Fruit fly (Drosophila melanogaster) whole organism, embryonic: ENCODE results near the gene CG17121.

Experiments
- Adf1 ChIP-seq: fragments of 200-800 bp; sonication (Bioruptor generic); IDR thresholded peaks from 2 replicates; pipeline ENCODE4 v1.3.6; 2022; ENCODE audit warnings: missing biosample characterization, missing genetic modification characterization
- B-H2 ChIP-seq: fragments of 200-800 bp; sonication (Bioruptor generic); optimal IDR thresholded peaks from 2 replicates; lab custom pipeline; 2018; ENCODE audit warnings: missing biosample characterization, mild to moderate bottlenecking, missing genetic modification characterization
- CG10147 ChIP-seq: fragments of 200-800 bp; sonication (Bioruptor generic); optimal IDR thresholded peaks from 2 replicates; lab custom pipeline; 2019; ENCODE audit warnings: missing biosample characterization, mild to moderate bottlenecking, missing genetic modification characterization, moderate library complexity
- CG10321 ChIP-seq: fragments of 200-800 bp; sonication (Bioruptor generic); IDR thresholded peaks from 2 replicates; pipeline ENCODE4 v1.3.6; 2022; ENCODE audit warnings: missing biosample characterization, missing genetic modification characterization
- CG10959 ChIP-seq: fragments of 200-800 bp; sonication (Bioruptor generic); IDR thresholded peaks from 2 replicates; pipeline ENCODE4 v1.3.6; 2022; ENCODE audit warnings: missing biosample characterization, missing genetic modification characterization
- CG11456 ChIP-seq: fragments of 200-800 bp; sonication (Bioruptor generic); IDR thresholded peaks from 3 replicates; pipeline ENCODE4 v1.3.6; 2022; ENCODE audit warnings: missing biosample characterization, missing genetic modification characterization
- CG11696 ChIP-seq: fragments of 200-800 bp; sonication (Bioruptor generic); IDR thresholded peaks from 2 replicates; pipeline ENCODE4 v1.3.6; 2022; ENCODE audit warnings: missing biosample characterization, missing genetic modification characterization
- CG12155 ChIP-seq: fragments of 200-800 bp; sonication (Bioruptor generic); optimal IDR thresholded peaks from 3 replicates; lab custom pipeline; 2016; ENCODE audit warnings: missing biosample characterization, missing genetic modification characterization
- CG13296 ChIP-seq: fragments of 200-800 bp; sonication (Bioruptor generic); optimal IDR thresholded peaks from 3 replicates; lab custom pipeline; 2018; ENCODE audit warnings: missing biosample characterization, mild to moderate bottlenecking, missing genetic modification characterization
- CG13894 ChIP-seq: fragments of 200-800 bp; sonication (Bioruptor generic); optimal IDR thresholded peaks from 3 replicates; lab custom pipeline; 2018; ENCODE audit warnings: missing biosample characterization, mild to moderate bottlenecking, missing genetic modification characterization, moderate library complexity
- CG30431 ChIP-seq: fragments of 200-800 bp; sonication (Bioruptor generic); optimal IDR thresholded peaks from 2 replicates; lab custom pipeline; 2017; ENCODE audit warnings: missing biosample characterization, missing genetic modification characterization
- CG32767 ChIP-seq: fragments of 200-800 bp; sonication (Bioruptor generic); IDR thresholded peaks from 2 replicates; pipeline ENCODE4 v1.3.6; 2022; ENCODE audit warnings: missing biosample characterization, missing genetic modification characterization
- CG33557 ChIP-seq: fragments of 200-800 bp; sonication (Bioruptor generic); optimal IDR thresholded peaks from 2 replicates; lab custom pipeline; 2019; ENCODE audit warnings: missing biosample characterization, mild to moderate bottlenecking, missing genetic modification characterization, moderate library complexity
- CG7271 ChIP-seq: fragments of 200-800 bp; sonication (Bioruptor generic); optimal IDR thresholded peaks from 2 replicates; lab custom pipeline; 2018; ENCODE audit warnings: missing biosample characterization, mild to moderate bottlenecking, missing genetic modification characterization, moderate library complexity
- Dip2 ChIP-seq: fragments of 200-800 bp; sonication (Bioruptor generic); IDR thresholded peaks from 2 replicates; pipeline ENCODE4 v1.3.6; 2022; ENCODE audit warnings: missing biosample characterization, missing genetic modification characterization
- H15 ChIP-seq: fragments of 200-800 bp; sonication (Bioruptor generic); IDR thresholded peaks from 3 replicates; pipeline ENCODE4 v1.3.6; 2022; ENCODE audit warnings: missing biosample characterization, missing genetic modification characterization
- Hsf ChIP-seq: fragments of 200-800 bp; sonication (Bioruptor generic); optimal IDR thresholded peaks from 3 replicates; lab custom pipeline; 2016; ENCODE audit warnings: missing biosample characterization, missing genetic modification characterization
- Jarid2 ChIP-seq: fragments of 200-800 bp; sonication (Bioruptor generic); optimal IDR thresholded peaks from 3 replicates; lab custom pipeline; 2017; ENCODE audit warnings: mild to moderate bottlenecking, missing biosample characterization, missing genetic modification reagents, missing genetic modification characterization
- MBD-R2 ChIP-seq: fragments of 200-800 bp; sonication (Bioruptor generic); IDR thresholded peaks from 2 replicates; pipeline ENCODE4 v1.3.6; 2022; ENCODE audit warnings: missing biosample characterization, missing genetic modification characterization
- Med ChIP-seq: fragments of 200-800 bp; sonication (Bioruptor generic); peaks from one replicate; lab custom pipeline; 2016; ENCODE audit warnings: missing biosample characterization, missing genetic modification characterization, mild to moderate bottlenecking, inconsistent platforms, moderate library complexity
- Pdp1 ChIP-seq, 2 experiments: fragments of 200-800 bp; sonication (Bioruptor generic); optimal IDR thresholded peaks; 3 replicates each; lab custom pipeline; 2016; ENCODE audit warnings: missing biosample characterization in 2 of 2, missing genetic modification characterization in 2 of 2, mild to moderate bottlenecking in 1 of 2, moderate library complexity in 1 of 2
- Ptx1 ChIP-seq: fragments of 200-800 bp; sonication (Bioruptor generic); IDR thresholded peaks from 2 replicates; pipeline ENCODE4 v1.3.6; 2022; ENCODE audit warnings: missing biosample characterization, missing genetic modification characterization
- Trl ChIP-seq, 3 experiments: fragments of >200 bp in 2 of 3; fragments of 200-800 bp in 1 of 3; sonication (Bioruptor generic) in 1 of 3; optimal IDR thresholded peaks; 2 replicates in 1 of 3; 3 replicates in 2 of 3; lab custom pipeline; 2016 to 2017; ENCODE audit warnings: missing biosample characterization in 1 of 3, missing genetic modification characterization in 1 of 3
- ab ChIP-seq: fragments of 200-800 bp; sonication (Bioruptor generic); optimal IDR thresholded peaks from 2 replicates; lab custom pipeline; 2016; ENCODE audit warnings: missing biosample characterization, missing genetic modification characterization
- crp ChIP-seq, 2 experiments: fragments of 200-800 bp; sonication (Bioruptor generic); optimal IDR thresholded peaks; 2 replicates in 1 of 2; 3 replicates in 1 of 2; lab custom pipeline; 2017; ENCODE audit warnings: missing biosample characterization in 2 of 2, missing genetic modification characterization in 2 of 2, mild to moderate bottlenecking in 1 of 2, moderate library complexity in 1 of 2
- da ChIP-seq: fragments of 200-800 bp; sonication (Bioruptor generic); optimal IDR thresholded peaks from 2 replicates; lab custom pipeline; 2016; ENCODE audit warnings: missing biosample characterization, missing genetic modification characterization
- emc ChIP-seq: fragments of 200-800 bp; sonication (Bioruptor generic); optimal IDR thresholded peaks from 2 replicates; lab custom pipeline; 2016; ENCODE audit warnings: missing biosample characterization, missing genetic modification characterization
- eyg ChIP-seq: fragments of 200-800 bp; sonication (Bioruptor generic); optimal IDR thresholded peaks from 3 replicates; lab custom pipeline; 2016; ENCODE audit warnings: missing biosample characterization, missing genetic modification characterization
- ftz-f1 ChIP-seq: fragments of 200-800 bp; sonication (Bioruptor generic); optimal IDR thresholded peaks from 2 replicates; lab custom pipeline; 2016; ENCODE audit warnings: missing biosample characterization, missing genetic modification characterization
- gem ChIP-seq: fragments of 200-800 bp; sonication (Bioruptor generic); optimal IDR thresholded peaks from 2 replicates; lab custom pipeline; 2019; ENCODE audit warnings: missing biosample characterization, mild to moderate bottlenecking, missing genetic modification characterization, moderate library complexity
- her ChIP-seq: fragments of 200-800 bp; sonication (Bioruptor generic); optimal IDR thresholded peaks from 2 replicates; lab custom pipeline; 2016; ENCODE audit warnings: missing biosample characterization, missing genetic modification characterization
- hkb ChIP-seq, 2 experiments: fragments of 200-800 bp in 1 of 2; fragments of >200 bp in 1 of 2; sonication (Bioruptor generic) in 1 of 2; IDR thresholded peaks in 1 of 2; optimal IDR thresholded peaks in 1 of 2; 2 replicates each; pipeline versions ENCODE4 v1.3.6 to Lab custom; 2017 to 2022; ENCODE audit warnings: missing biosample characterization in 1 of 2, missing genetic modification characterization in 1 of 2
- jing ChIP-seq: fragments of 200-800 bp; sonication (Bioruptor generic); optimal IDR thresholded peaks from 2 replicates; lab custom pipeline; 2018; ENCODE audit warnings: missing biosample characterization, mild to moderate bottlenecking, missing genetic modification characterization
- kni ChIP-seq: fragments of 200-800 bp; sonication (Bioruptor generic); optimal IDR thresholded peaks from 3 replicates; lab custom pipeline; 2017; ENCODE audit warnings: mild to moderate bottlenecking, missing biosample characterization, missing genetic modification reagents, missing genetic modification characterization
- lmd ChIP-seq: fragments of 200-800 bp; sonication (Bioruptor generic); IDR thresholded peaks from 2 replicates; pipeline ENCODE4 v1.3.6; 2022; ENCODE audit warnings: missing biosample characterization, missing genetic modification characterization
- oc ChIP-seq: fragments of 200-800 bp; sonication (Bioruptor generic); optimal IDR thresholded peaks from 2 replicates; lab custom pipeline; 2018; ENCODE audit warnings: missing biosample characterization, mild to moderate bottlenecking, missing genetic modification characterization, moderate library complexity
- pfk ChIP-seq: fragments of 200-800 bp; sonication (Bioruptor generic); optimal IDR thresholded peaks from 2 replicates; lab custom pipeline; 2018; ENCODE audit warnings: missing biosample characterization, mild to moderate bottlenecking, missing genetic modification characterization, moderate library complexity
- sd ChIP-seq: fragments of 200-800 bp; sonication (Bioruptor generic); optimal IDR thresholded peaks from 3 replicates; lab custom pipeline; 2018; ENCODE audit warnings: missing biosample characterization, mild to moderate bottlenecking, missing genetic modification characterization, moderate library complexity
- sens ChIP-seq: fragments of 200-800 bp; sonication (Bioruptor generic); peaks from one replicate; lab custom pipeline; 2016; ENCODE audit warnings: missing biosample characterization, missing genetic modification characterization
- sug ChIP-seq: fragments of 200-800 bp; optimal IDR thresholded peaks from 2 replicates; lab custom pipeline; 2019; ENCODE audit warnings: missing biosample characterization, mild to moderate bottlenecking, missing genetic modification characterization, moderate library complexity
- tap ChIP-seq: fragments of 200-800 bp; optimal IDR thresholded peaks from 3 replicates; lab custom pipeline; 2019; ENCODE audit warnings: missing biosample characterization, mild to moderate bottlenecking, missing genetic modification characterization, moderate library complexity
- tgo ChIP-seq: fragments of 200-800 bp; sonication (Bioruptor generic); IDR thresholded peaks from 3 replicates; pipeline ENCODE4 v1.3.6; 2022; ENCODE audit warnings: missing biosample characterization, missing genetic modification characterization
- unpg ChIP-seq: fragments of 200-800 bp; sonication (Bioruptor generic); optimal IDR thresholded peaks from 3 replicates; lab custom pipeline; 2018; ENCODE audit warnings: missing biosample characterization, mild to moderate bottlenecking, missing genetic modification characterization, moderate library complexity
- vnd ChIP-seq: fragments of 200-800 bp; sonication (Bioruptor generic); IDR thresholded peaks from 3 replicates; pipeline ENCODE4 v1.3.6; 2022; ENCODE audit warnings: missing biosample characterization, missing genetic modification characterization; ENCODE audit not compliant: partially characterized antibody
- wek ChIP-seq: fragments of 200-800 bp; sonication (Bioruptor generic); optimal IDR thresholded peaks from 3 replicates; lab custom pipeline; 2018; ENCODE audit warnings: missing biosample characterization, mild to moderate bottlenecking, missing genetic modification characterization, moderate library complexity

CG17121 gene

dm6 chr3R:23061209-23061608 lies 13.2 kb upstream of the CG17121 start, which contains the start of the genes sav and Ublcp1 (continued):
- TF ChIP-seq CG33557 (GFP tag; lab: Kevin White, UChicago): peak; percentile 11
- TF ChIP-seq CG7271 (tag; lab: Kevin White, UChicago): no peak
- TF ChIP-seq ab (GFP tag; lab: Kevin White, UChicago): no peak
- no peak for TF ChIP-seq Trl (optimal IDR thresholded peaks at IDR 0.05; lab: Kevin White, UChicago)
- TF ChIP-seq Trl (GFP tag; optimal IDR thresholded peaks at IDR 0.05; lab: Kevin White, UChicago): no peak
- TF ChIP-seq da (GFP tag; lab: Kevin White, UChicago): no peak
- TF ChIP-seq sens: peak; percentile 49

DNA sequence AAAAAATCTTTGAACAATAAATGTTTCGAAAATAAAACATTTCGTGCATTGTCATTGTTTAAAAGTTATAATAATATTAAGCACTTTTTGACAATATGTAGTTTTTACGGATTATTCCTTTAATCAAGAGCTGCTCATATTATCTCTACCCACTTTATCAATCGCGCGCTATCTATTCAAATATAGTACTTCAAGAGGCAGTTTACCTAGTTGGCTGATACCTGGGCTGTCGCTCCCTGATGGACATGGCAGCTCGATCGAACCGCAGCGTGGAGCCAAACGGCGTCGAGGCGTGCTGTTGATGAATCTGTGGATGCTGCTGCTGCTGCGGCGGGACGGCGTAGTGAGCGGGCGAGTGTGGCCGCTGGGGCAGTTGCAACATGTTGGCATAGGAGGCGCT lies 12.2 kb upstream of the CG17121 start:
- TF ChIP-seq wek (no peak), kni (no peak), CG10147 (GFP tag; lab: Kevin White, UChicago) (no peak), Hsf (GFP tag; lab: Kevin White, UChicago) (no peak), unpg (GFP tag; lab: Kevin White, UChicago) (no peak)

dm6 chr3R:23058858-23059257 lies 10.8 kb upstream of the CG17121 start, which contains the start of gene Ctns:
Gene Ctns, minus strand, starts transcription at chr3R:23058958.
- TF ChIP-seq eyg: no peak
- TF ChIP-seq lmd: peak; percentile 15; the same call in 1 of the 2 replicates
- TF ChIP-seq, all 482 proteins: peak for 1

DNA sequence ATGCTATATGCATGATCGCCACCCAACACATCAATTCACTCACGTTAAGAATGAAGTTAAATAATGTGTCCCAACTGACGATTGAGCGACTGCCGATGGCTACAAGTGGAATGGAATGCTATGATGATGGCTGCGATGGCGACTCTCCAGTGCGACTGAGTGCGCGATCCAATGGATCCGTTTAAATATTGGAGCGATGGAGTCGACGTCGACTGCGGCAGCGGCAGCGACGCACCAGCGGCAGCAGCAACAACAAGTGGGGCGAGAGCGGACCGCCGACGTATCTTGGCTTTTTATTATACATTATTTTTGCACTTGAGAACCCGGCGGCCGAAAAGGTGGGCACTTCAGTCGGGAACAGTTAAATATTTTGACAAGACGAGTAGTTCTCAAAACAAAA lies 9.4 kb upstream of the CG17121 start:
- TF ChIP-seq Adf1 (peak; percentile 93), CG10959 (GFP tag; lab: Robert Waterston, UW) (no peak), oc (tag; lab: Kevin White, UChicago) (no peak), pfk (GFP tag; lab: Kevin White, UChicago) (peak; percentile 29), MBD-R2 (GFP tag; lab: Robert Waterston, UW) (0 out of 2 replicates have a peak, but pooled peaks have one; percentile 9), Ptx1 (no peak), emc (GFP tag; lab: Kevin White, UChicago) (no peak), gem (tag; lab: Kevin White, UChicago) (no peak), CG10321 (no peak), CG12155 (no peak), tgo (GFP tag; lab: Robert Waterston, UW) (no peak), Jarid2 (GFP tag; lab: Kevin White, UChicago) (peak; percentile 14), Med (GFP tag; lab: Kevin White, UChicago) (peak; percentile 72), tap (tag; lab: Kevin White, UChicago) (no peak), CG11696 (GFP tag; lab: Robert Waterston, UW) (no peak), ftz-f1 (GFP tag; lab: Kevin White, UChicago) (no peak), CG11456 (GFP tag; lab: Robert Waterston, UW) (0 out of 3 replicates have a peak, but pooled peaks have one; percentile 42), CG13894 (tag; lab: Kevin White, UChicago) (no peak), H15 (GFP tag; lab: Robert Waterston, UW) (no peak), sd (peak; percentile 10), jing (no peak)
- TF ChIP-seq, all 482 proteins: peak for 7

DNA sequence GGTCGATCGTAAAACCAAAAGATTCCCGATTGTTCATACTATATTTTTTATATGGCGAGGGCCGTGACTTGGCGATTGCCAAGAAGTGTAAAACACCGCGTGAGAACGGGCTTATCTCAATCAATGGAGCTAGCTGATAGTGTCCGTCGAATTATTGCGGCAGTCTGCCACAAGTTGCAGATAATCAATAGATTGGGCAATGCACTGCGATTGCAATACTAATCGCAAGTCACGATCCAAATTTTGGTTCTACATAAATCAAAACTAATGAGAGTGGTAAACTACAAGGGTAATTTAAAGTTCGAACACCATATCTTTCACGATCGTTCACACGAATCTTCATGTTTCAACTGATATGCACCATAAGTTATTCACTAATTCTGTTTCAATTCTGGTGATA lies 8.7 kb upstream of the CG17121 start:
- TF ChIP-seq hkb (optimal IDR thresholded peaks at IDR 0.05; lab: Kevin White, UChicago) (no peak), hkb (GFP tag; IDR thresholded peaks at IDR 0.05; lab: Robert Waterston, UW) (no peak), B-H2 (peak; percentile 9), Dip2 (GFP tag; lab: Robert Waterston, UW) (no peak), CG32767 (GFP tag; lab: Robert Waterston, UW) (no peak), CG13894 (tag; lab: Kevin White, UChicago) (peak; percentile 12), CG30431 (GFP tag; lab: Kevin White, UChicago) (no peak), vnd (GFP tag; lab: Robert Waterston, UW) (no peak), her (GFP tag; lab: Kevin White, UChicago) (no peak), crp (GFP tag; optimal IDR thresholded peaks at IDR 0.05; lab: Kevin White, UChicago) (no peak), Med (GFP tag; lab: Kevin White, UChicago) (peak; percentile 9), sug (tag; lab: Kevin White, UChicago) (peak; percentile 55), CG13296 (GFP tag; lab: Kevin White, UChicago) (no peak), Pdp1 (GFP tag; optimal IDR thresholded peaks at IDR 0.05; lab: Kevin White, UChicago) (peak in 1 of 2 experiments; percentile 12)
